Fruit fly (Drosophila melanogaster) whole organism, embryonic: ENCODE results near the gene CG33552.

Source experiments
- Ada2b ChIP-seq: fragments of 200-800 bp; sonication (Bioruptor generic); IDR thresholded peaks from 2 replicates; pipeline ENCODE4 v1.3.6; 2022; ENCODE audit warnings: missing biosample characterization, missing genetic modification characterization
- Antp ChIP-seq: fragments of 200-800 bp; sonication (Bioruptor generic); optimal IDR thresholded peaks from 3 replicates; lab custom pipeline; 2016; ENCODE audit warnings: missing biosample characterization, missing genetic modification characterization
- B-H1 ChIP-seq: fragments of 200-800 bp; sonication (Bioruptor generic); IDR thresholded peaks from 3 replicates; pipeline ENCODE4 v1.3.6; 2022; ENCODE audit warnings: missing biosample characterization, missing genetic modification characterization
- Bgb ChIP-seq: fragments of 200-800 bp; sonication (Bioruptor generic); IDR thresholded peaks from 2 replicates; pipeline ENCODE4 v1.3.6; 2022; ENCODE audit warnings: missing biosample characterization, missing genetic modification characterization; ENCODE audit not compliant: partially characterized antibody
- CG10654 ChIP-seq: fragments of 200-800 bp; sonication (Bioruptor generic); optimal IDR thresholded peaks from 2 replicates; lab custom pipeline; 2016; ENCODE audit warnings: missing biosample characterization, missing genetic modification characterization
- CG12071 ChIP-seq: fragments of 200-800 bp; sonication (Bioruptor generic); optimal IDR thresholded peaks from 3 replicates; lab custom pipeline; 2018; ENCODE audit warnings: missing biosample characterization, mild to moderate bottlenecking, missing genetic modification characterization
- CG13296 ChIP-seq: fragments of 200-800 bp; sonication (Bioruptor generic); optimal IDR thresholded peaks from 3 replicates; lab custom pipeline; 2018; ENCODE audit warnings: missing biosample characterization, mild to moderate bottlenecking, missing genetic modification characterization
- CG13624 ChIP-seq: fragments of 200-800 bp; sonication (Bioruptor generic); optimal IDR thresholded peaks from 2 replicates; lab custom pipeline; 2016; ENCODE audit warnings: missing biosample characterization, missing genetic modification characterization
- CG15011 ChIP-seq: fragments of 200-800 bp; sonication (Bioruptor generic); optimal IDR thresholded peaks from 3 replicates; lab custom pipeline; 2018; ENCODE audit warnings: missing biosample characterization, mild to moderate bottlenecking, missing genetic modification characterization
- CG1647 ChIP-seq: fragments of 200-800 bp; sonication (Bioruptor generic); optimal IDR thresholded peaks from 3 replicates; lab custom pipeline; 2016; ENCODE audit warnings: missing biosample characterization, missing genetic modification characterization
- CG16815 ChIP-seq: fragments of 200-800 bp; sonication (Bioruptor generic); optimal IDR thresholded peaks from 3 replicates; lab custom pipeline; 2017; ENCODE audit warnings: missing biosample characterization, mild to moderate bottlenecking, missing genetic modification characterization
- CG16863 ChIP-seq: fragments of 200-800 bp; sonication (Bioruptor generic); optimal IDR thresholded peaks from 3 replicates; lab custom pipeline; 2016; ENCODE audit warnings: missing biosample characterization, missing genetic modification characterization
- CG17359 ChIP-seq: fragments of 200-800 bp; sonication (Bioruptor generic); optimal IDR thresholded peaks from 3 replicates; lab custom pipeline; 2018; ENCODE audit warnings: missing biosample characterization, mild to moderate bottlenecking, missing genetic modification characterization, moderate library complexity
- CG4360 ChIP-seq: fragments of 200-800 bp; sonication (Bioruptor generic); IDR thresholded peaks from 2 replicates; pipeline ENCODE4 v1.3.6; 2022; ENCODE audit warnings: missing biosample characterization, missing genetic modification characterization
- CG4854 ChIP-seq: fragments of 200-800 bp; sonication (Bioruptor generic); optimal IDR thresholded peaks from 2 replicates; lab custom pipeline; 2016; ENCODE audit warnings: missing biosample characterization, missing genetic modification characterization, inconsistent platforms
- CG6254 ChIP-seq: fragments of 200-800 bp; sonication (Bioruptor generic); optimal IDR thresholded peaks from 3 replicates; lab custom pipeline; 2017; ENCODE audit warnings: mild to moderate bottlenecking, missing biosample characterization, missing genetic modification reagents, missing genetic modification characterization
- CG7963 ChIP-seq: fragments of 200-800 bp; sonication (Bioruptor generic); IDR thresholded peaks from 3 replicates; pipeline ENCODE4 v1.3.6; 2022; ENCODE audit warnings: missing biosample characterization, missing genetic modification characterization; ENCODE audit not compliant: partially characterized antibody
- CG8765 ChIP-seq: fragments of 200-800 bp; sonication (Bioruptor generic); IDR thresholded peaks from 2 replicates; pipeline ENCODE4 v1.3.6; 2022; ENCODE audit warnings: missing biosample characterization, missing genetic modification characterization
- CG9932 ChIP-seq: fragments of 200-800 bp; sonication (Bioruptor generic); IDR thresholded peaks from 2 replicates; pipeline ENCODE4 v1.3.6; 2022; ENCODE audit warnings: missing biosample characterization, missing genetic modification characterization
- Camta ChIP-seq: fragments of 200-800 bp; sonication (Bioruptor generic); optimal IDR thresholded peaks from 2 replicates; lab custom pipeline; 2016; ENCODE audit warnings: missing biosample characterization, missing genetic modification characterization
- CrebB ChIP-seq: fragments of 200-800 bp; sonication (Bioruptor generic); optimal IDR thresholded peaks from 3 replicates; lab custom pipeline; 2018; ENCODE audit warnings: missing biosample characterization, mild to moderate bottlenecking, missing genetic modification characterization
- D19B ChIP-seq: fragments of 200-800 bp; sonication (Bioruptor generic); optimal IDR thresholded peaks from 2 replicates; lab custom pipeline; 2017; ENCODE audit warnings: missing biosample characterization, mild to moderate bottlenecking, missing genetic modification characterization
- Dbx ChIP-seq: fragments of 200-800 bp; sonication (Bioruptor generic); IDR thresholded peaks from 3 replicates; pipeline ENCODE4 v1.3.6; 2022; ENCODE audit warnings: missing biosample characterization, missing genetic modification characterization
- Ets97D ChIP-seq: fragments of 200-800 bp; sonication (Bioruptor generic); optimal IDR thresholded peaks from 3 replicates; lab custom pipeline; 2016; ENCODE audit warnings: missing biosample characterization, missing genetic modification characterization
- Fer3 ChIP-seq: fragments of 200-800 bp; sonication (Bioruptor generic); optimal IDR thresholded peaks from 2 replicates; lab custom pipeline; 2018; ENCODE audit warnings: missing biosample characterization, mild to moderate bottlenecking, missing genetic modification characterization, moderate library complexity
- HmgZ ChIP-seq: fragments of 200-800 bp; sonication (Bioruptor generic); optimal IDR thresholded peaks from 2 replicates; lab custom pipeline; 2018; ENCODE audit warnings: missing biosample characterization, mild to moderate bottlenecking, missing genetic modification characterization
- Jarid2 ChIP-seq: fragments of 200-800 bp; sonication (Bioruptor generic); optimal IDR thresholded peaks from 3 replicates; lab custom pipeline; 2017; ENCODE audit warnings: mild to moderate bottlenecking, missing biosample characterization, missing genetic modification reagents, missing genetic modification characterization
- Opbp ChIP-seq: fragments of 200-800 bp; sonication (Bioruptor generic); IDR thresholded peaks from 3 replicates; pipeline ENCODE4 v1.3.6; 2022; ENCODE audit warnings: missing biosample characterization, missing genetic modification characterization; ENCODE audit not compliant: partially characterized antibody
- Spps ChIP-seq: fragments of 200-800 bp; sonication (Bioruptor generic); optimal IDR thresholded peaks from 2 replicates; lab custom pipeline; 2018; ENCODE audit warnings: missing biosample characterization, mild to moderate bottlenecking, missing genetic modification characterization
- Sry-δ ChIP-seq: fragments of 200-800 bp; sonication (Bioruptor generic); optimal IDR thresholded peaks from 2 replicates; lab custom pipeline; 2016; ENCODE audit warnings: missing biosample characterization, missing genetic modification characterization
- Ssrp ChIP-seq: fragments of 200-800 bp; sonication (Bioruptor generic); optimal IDR thresholded peaks from 2 replicates; lab custom pipeline; 2018; ENCODE audit warnings: missing biosample characterization, mild to moderate bottlenecking, missing genetic modification characterization, moderate library complexity
- abd-A ChIP-seq: fragments of 200-800 bp; sonication (Bioruptor generic); optimal IDR thresholded peaks from 3 replicates; lab custom pipeline; 2019; ENCODE audit warnings: missing biosample characterization, mild to moderate bottlenecking, missing genetic modification characterization, moderate library complexity
- ara ChIP-seq: fragments of 200-800 bp; sonication (Bioruptor generic); IDR thresholded peaks from 2 replicates; pipeline ENCODE4 v1.3.6; 2022; ENCODE audit warnings: missing biosample characterization, missing genetic modification characterization
- chm ChIP-seq: fragments of 200-800 bp; sonication (Bioruptor generic); IDR thresholded peaks from 2 replicates; pipeline ENCODE4 v1.3.6; 2022; ENCODE audit warnings: missing biosample characterization, missing genetic modification characterization
- dan ChIP-seq: fragments of 200-800 bp; sonication (Bioruptor generic); IDR thresholded peaks from 2 replicates; pipeline ENCODE4 v1.3.6; 2022; ENCODE audit warnings: missing biosample characterization, missing genetic modification characterization
- dmrt11E ChIP-seq: fragments of 200-800 bp; sonication (Bioruptor generic); optimal IDR thresholded peaks from 3 replicates; lab custom pipeline; 2018; ENCODE audit warnings: missing biosample characterization, mild to moderate bottlenecking, missing genetic modification characterization, moderate library complexity
- dpn ChIP-seq, 2 experiments: fragments of 200-800 bp; sonication (Bioruptor generic); optimal IDR thresholded peaks; 3 replicates each; lab custom pipeline; 2016; ENCODE audit warnings: missing biosample characterization in 2 of 2, missing genetic modification characterization in 2 of 2
- fu2 ChIP-seq: fragments of 200-800 bp; sonication (Bioruptor generic); optimal IDR thresholded peaks from 2 replicates; lab custom pipeline; 2016; ENCODE audit warnings: missing biosample characterization, missing genetic modification characterization
- jumu ChIP-seq: fragments of 200-800 bp; sonication (Bioruptor generic); optimal IDR thresholded peaks from 3 replicates; lab custom pipeline; 2016; ENCODE audit warnings: missing biosample characterization, missing genetic modification characterization
- kah ChIP-seq: fragments of 200-800 bp; sonication (Bioruptor generic); optimal IDR thresholded peaks from 2 replicates; lab custom pipeline; 2018; ENCODE audit warnings: missing biosample characterization, mild to moderate bottlenecking, missing genetic modification characterization
- ken ChIP-seq: fragments of 200-800 bp; sonication (Bioruptor generic); IDR thresholded peaks from 3 replicates; pipeline ENCODE4 v1.3.6; 2022; ENCODE audit warnings: missing biosample characterization, missing genetic modification characterization
- lmd ChIP-seq: fragments of 200-800 bp; sonication (Bioruptor generic); IDR thresholded peaks from 2 replicates; pipeline ENCODE4 v1.3.6; 2022; ENCODE audit warnings: missing biosample characterization, missing genetic modification characterization
- maf-S ChIP-seq: fragments of 200-800 bp; sonication (Bioruptor generic); optimal IDR thresholded peaks from 2 replicates; lab custom pipeline; 2016; ENCODE audit warnings: missing biosample characterization, missing genetic modification characterization
- mirr ChIP-seq: fragments of 200-800 bp; sonication (Bioruptor generic); optimal IDR thresholded peaks from 3 replicates; lab custom pipeline; 2018; ENCODE audit warnings: missing biosample characterization, mild to moderate bottlenecking, missing genetic modification characterization
- pho ChIP-seq: fragments of 200-800 bp; sonication (Bioruptor generic); optimal IDR thresholded peaks from 2 replicates; lab custom pipeline; 2016; ENCODE audit warnings: missing biosample characterization, missing genetic modification characterization
- pita ChIP-seq: fragments of 200-800 bp; sonication (Bioruptor generic); optimal IDR thresholded peaks from 2 replicates; lab custom pipeline; 2017; ENCODE audit warnings: missing biosample characterization, mild to moderate bottlenecking, missing genetic modification characterization
- seq ChIP-seq: fragments of 200-800 bp; sonication (Bioruptor generic); IDR thresholded peaks from 2 replicates; pipeline ENCODE4 v1.3.6; 2022; ENCODE audit warnings: missing biosample characterization, missing genetic modification characterization
- sna ChIP-seq: fragments of 200-800 bp; sonication (Bioruptor generic); IDR thresholded peaks from 2 replicates; pipeline ENCODE4 v1.3.6; 2022; ENCODE audit warnings: missing biosample characterization, missing genetic modification characterization; ENCODE audit not compliant: partially characterized antibody
- tna ChIP-seq: fragments of 200-800 bp; sonication (Bioruptor generic); IDR thresholded peaks from 2 replicates; pipeline ENCODE4 v1.3.6; 2022; ENCODE audit warnings: missing biosample characterization, missing genetic modification characterization; ENCODE audit not compliant: partially characterized antibody

Gene CG33552

dm6 chr2L:16715841-16716701 is 33.8 kb downstream of the CG33552 start, which contains the start of the genes Cyt-c-d and CG31808 (continued):
- TF ChIP-seq B-H1 (peak; percentile 95), CG9932 (peak; percentile 84), sna (GFP tag; lab: Robert Waterston, UW) (no peak), CG7963 (no peak), ara (GFP tag; lab: Robert Waterston, UW) (peak; percentile 98), CG10654 (GFP tag; lab: Kevin White, UChicago) (peak; percentile 94), kah (GFP tag; lab: Kevin White, UChicago) (peak; percentile 90), CG4360 (peak; percentile 84), mirr (peak; percentile 69), dmrt11E (tag; lab: Kevin White, UChicago) (peak; percentile 95), CG1647 (GFP tag; lab: Kevin White, UChicago) (peak; percentile 86), CG13624 (GFP tag; lab: Kevin White, UChicago) (peak; percentile 84), Bgb (GFP tag; lab: Robert Waterston, UW) (peak; percentile 58), Ada2b (GFP tag; lab: Robert Waterston, UW) (peak; percentile 97), Ets97D (GFP tag; lab: Kevin White, UChicago) (peak; percentile 84), dpn (GFP tag; optimal IDR thresholded peaks at IDR 0.05; lab: Kevin White, UChicago) (peak; percentile 95 to 97), Jarid2 (GFP tag; lab: Kevin White, UChicago) (peak; percentile 83), CG12071 (GFP tag; lab: Kevin White, UChicago) (peak; percentile 94), pita (no peak), jumu (GFP tag; lab: Kevin White, UChicago) (peak; percentile 89), CG16863 (GFP tag; lab: Kevin White, UChicago) (peak; percentile 94), Opbp (GFP tag; lab: Robert Waterston, UW) (no peak), Dbx (peak; percentile 90), dan (GFP tag; lab: Robert Waterston, UW) (peak; percentile 75; the same call in 1 of the 2 replicates), Sry-δ (GFP tag; lab: Kevin White, UChicago) (peak; percentile 49), CG13296 (GFP tag; lab: Kevin White, UChicago) (peak; percentile 95), Antp (GFP tag; lab: Kevin White, UChicago) (peak; percentile 77), seq (GFP tag; lab: Robert Waterston, UW) (peak; percentile 98), CrebB (peak; percentile 95), tna (GFP tag; lab: Robert Waterston, UW) (no peak; the same call in 1 of the 2 replicates), Camta (GFP tag; lab: Kevin White, UChicago) (peak; percentile 95), D19B (GFP tag; lab: Kevin White, UChicago) (peak; percentile 78), Spps (tag; lab: Kevin White, UChicago) (peak; percentile 96), lmd (GFP tag; lab: Robert Waterston, UW) (peak; percentile 97), maf-S (peak; percentile 92), pho (GFP tag; lab: Kevin White, UChicago) (peak; percentile 89), chm (peak; percentile 95), HmgZ (tag; lab: Kevin White, UChicago) (peak; percentile 97), Ssrp (peak; percentile 97), ken (peak; percentile 98), CG16815 (GFP tag; lab: Kevin White, UChicago) (peak; percentile 93), CG15011 (GFP tag; lab: Kevin White, UChicago) (peak; percentile 92), CG6254 (GFP tag; lab: Kevin White, UChicago) (peak; percentile 96), CG8765 (peak; percentile 83), CG17359 (tag; lab: Kevin White, UChicago) (peak; percentile 98), fu2 (GFP tag; lab: Kevin White, UChicago) (peak; percentile 83), CG4854 (GFP tag; lab: Kevin White, UChicago) (peak; percentile 92), abd-A (tag; lab: Kevin White, UChicago) (peak; percentile 55), Fer3 (tag; lab: Kevin White, UChicago) (peak; percentile 95)
